Worm (Caenorhabditis elegans) whole organism, L2 larva: ENCODE results near the gene lin-7.

ENCODE experiments used
- R02D3.7 ChIP-seq: fragments of 150-350 bp; optimal IDR thresholded peaks from 2 replicates; lab custom pipeline; 2014; ENCODE audit warnings: missing biosample characterization, missing genetic modification characterization
- ama-1 ChIP-seq: fragments of 150-350 bp; optimal IDR thresholded peaks from 2 replicates; lab custom pipeline; 2018; ENCODE audit warnings: inconsistent platforms
- egl-27 ChIP-seq: sonication (generic microtip); optimal IDR thresholded peaks from 3 replicates; lab custom pipeline; 2017; ENCODE audit warnings: missing biosample characterization, missing genetic modification reagents, missing genetic modification characterization
- lsy-2 ChIP-seq, 2 experiments: fragments of 150-350 bp in 1 of 2; sonication (generic microtip) in 1 of 2; optimal IDR thresholded peaks; 2 replicates each; lab custom pipeline; 2014 to 2017; ENCODE audit warnings: missing biosample characterization in 2 of 2, missing genetic modification characterization in 2 of 2
- nhr-12 ChIP-seq: fragments of 150-350 bp; optimal IDR thresholded peaks from 2 replicates; lab custom pipeline; 2014; ENCODE audit warnings: missing biosample characterization, missing genetic modification characterization
- skn-1 ChIP-seq: sonication (generic microtip); optimal IDR thresholded peaks from 2 replicates; lab custom pipeline; 2017; ENCODE audit warnings: missing biosample characterization, missing genetic modification characterization
- snpc-4 ChIP-seq: fragments of 150-350 bp; optimal IDR thresholded peaks from 2 replicates; lab custom pipeline; 2014; ENCODE audit warnings: missing biosample characterization, missing genetic modification characterization
- unc-39 ChIP-seq: fragments of 150-350 bp; optimal IDR thresholded peaks from 2 replicates; lab custom pipeline; 2014; ENCODE audit warnings: missing biosample characterization, missing genetic modification characterization
- unc-55 ChIP-seq: fragments of 150-350 bp; sonication (generic microtip); optimal IDR thresholded peaks from 3 replicates; lab custom pipeline; 2014; ENCODE audit warnings: missing biosample characterization, missing genetic modification reagents, missing genetic modification characterization
- unc-62 ChIP-seq: fragments of 150-350 bp; optimal IDR thresholded peaks from 2 replicates; lab custom pipeline; 2014; ENCODE audit warnings: missing biosample characterization, missing genetic modification reagents, missing genetic modification characterization
- ztf-11 ChIP-seq: sonication (generic microtip); optimal IDR thresholded peaks from 2 replicates; lab custom pipeline; 2017; ENCODE audit warnings: missing biosample characterization, missing genetic modification characterization

DNA sequence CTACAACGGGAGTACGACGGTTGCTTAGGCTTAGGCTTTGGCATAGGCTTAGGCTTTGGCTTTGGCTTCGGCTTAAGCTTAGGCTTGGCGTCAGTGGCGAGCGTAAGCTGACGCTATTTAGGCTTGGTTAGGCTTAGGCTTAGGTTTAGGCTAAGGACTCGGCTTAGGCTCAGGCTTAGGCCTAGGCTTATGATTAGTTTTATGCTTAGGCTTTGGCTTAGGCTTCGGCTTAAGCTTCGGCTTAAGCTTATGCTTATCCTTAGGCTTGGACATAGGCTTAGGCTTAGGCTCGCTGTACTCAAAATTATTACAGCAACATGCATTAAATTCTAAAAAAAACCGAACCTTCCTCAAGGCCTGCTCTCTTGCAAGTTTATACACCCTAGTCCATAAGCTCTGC lies 25.4 kb upstream of the lin-7 start:
- no peak for TF ChIP-seq ama-1 (lab: Kevin White, UChicago)
- no peak for TF ChIP-seq R02D3.7 (tag; lab: Kevin White, UChicago)
- TF ChIP-seq nhr-12 (tag; lab: Kevin White, UChicago): no peak
- TF ChIP-seq ztf-11 (tag; lab: Kevin White, UChicago): no peak
- no peak for TF ChIP-seq unc-62 (GFP tag; lab: Kevin White, UChicago)
- TF ChIP-seq skn-1 (tag; lab: Kevin White, UChicago): no peak
- TF ChIP-seq unc-55: no peak
- TF ChIP-seq unc-39 (tag; lab: Kevin White, UChicago): no peak
- no peak for TF ChIP-seq lsy-2 (tag; optimal IDR thresholded peaks at IDR 0.05; lab: Kevin White, UChicago)
- no peak for TF ChIP-seq snpc-4
- TF ChIP-seq egl-27 (tag; lab: Kevin White, UChicago): no peak
